Worm (Caenorhabditis elegans) whole organism, L2 larva: ENCODE measurements around the gene irg-8.

Experiments
- C34F6.9 ChIP-seq: fragments of 150-350 bp; optimal IDR thresholded peaks from 2 replicates; lab custom pipeline; 2014; ENCODE audit warnings: missing biosample characterization, missing genetic modification characterization
- F13H6.1 ChIP-seq: sonication (generic microtip); optimal IDR thresholded peaks from 2 replicates; lab custom pipeline; 2016; ENCODE audit warnings: missing genetic modification characterization, missing compliant biosample characterization
- R02D3.7 ChIP-seq: fragments of 150-350 bp; optimal IDR thresholded peaks from 2 replicates; lab custom pipeline; 2014; ENCODE audit warnings: missing biosample characterization, missing genetic modification characterization
- Y55F3AM.14 ChIP-seq: fragments of 200-800 bp; sonication (Bioruptor generic); optimal IDR thresholded peaks from 2 replicates; lab custom pipeline; 2018; ENCODE audit warnings: mild to moderate bottlenecking, missing genetic modification characterization, missing compliant biosample characterization
- ZK546.5 ChIP-seq: sonication (generic microtip); optimal IDR thresholded peaks from 2 replicates; lab custom pipeline; 2017; ENCODE audit warnings: missing biosample characterization, missing genetic modification characterization
- alr-1 ChIP-seq: fragments of 150-350 bp; optimal IDR thresholded peaks from 2 replicates; lab custom pipeline; 2014; ENCODE audit warnings: missing biosample characterization, missing genetic modification characterization
- ama-1 ChIP-seq: fragments of 150-350 bp; optimal IDR thresholded peaks from 2 replicates; lab custom pipeline; 2018; ENCODE audit warnings: inconsistent platforms
- crh-2 ChIP-seq: sonication (generic microtip); optimal IDR thresholded peaks from 2 replicates; lab custom pipeline; 2017; ENCODE audit warnings: missing biosample characterization, missing genetic modification characterization
- dmd-4 ChIP-seq: sonication (generic microtip); optimal IDR thresholded peaks from 2 replicates; lab custom pipeline; 2017; ENCODE audit warnings: missing biosample characterization, missing genetic modification characterization
- egl-27 ChIP-seq: sonication (generic microtip); optimal IDR thresholded peaks from 3 replicates; lab custom pipeline; 2017; ENCODE audit warnings: missing biosample characterization, missing genetic modification reagents, missing genetic modification characterization
- elt-1 ChIP-seq: fragments of 150-350 bp; optimal IDR thresholded peaks from 2 replicates; lab custom pipeline; 2014; ENCODE audit warnings: missing biosample characterization, missing genetic modification characterization
- elt-3 ChIP-seq: sonication (generic microtip); optimal IDR thresholded peaks from 2 replicates; lab custom pipeline; 2017; ENCODE audit warnings: missing biosample characterization, missing genetic modification characterization
- fos-1 ChIP-seq: fragments of 150-350 bp; optimal IDR thresholded peaks from 2 replicates; lab custom pipeline; 2014; ENCODE audit warnings: missing biosample characterization, missing genetic modification characterization
- gmeb-1 ChIP-seq: fragments of 150-350 bp; optimal IDR thresholded peaks from 2 replicates; lab custom pipeline; 2014; ENCODE audit warnings: missing biosample characterization, missing genetic modification characterization
- lin-11 ChIP-seq: fragments of 150-350 bp; sonication (generic microtip); optimal IDR thresholded peaks from 2 replicates; lab custom pipeline; 2014; ENCODE audit warnings: missing biosample characterization, missing genetic modification characterization, inconsistent platforms, mixed read lengths
- lin-13 ChIP-seq: fragments of 150-350 bp; optimal IDR thresholded peaks from 2 replicates; lab custom pipeline; 2014; ENCODE audit warnings: missing biosample characterization, missing genetic modification reagents, missing genetic modification characterization
- lin-39 ChIP-seq: fragments of 150-350 bp; optimal IDR thresholded peaks from 2 replicates; lab custom pipeline; 2014; ENCODE audit warnings: missing biosample characterization, missing genetic modification reagents, missing genetic modification characterization
- lsy-2 ChIP-seq, 2 experiments: fragments of 150-350 bp in 1 of 2; sonication (generic microtip) in 1 of 2; optimal IDR thresholded peaks; 2 replicates each; lab custom pipeline; 2014 to 2017; ENCODE audit warnings: missing biosample characterization in 2 of 2, missing genetic modification characterization in 2 of 2
- mab-5 ChIP-seq: fragments of 150-350 bp; optimal IDR thresholded peaks from 2 replicates; lab custom pipeline; 2014; ENCODE audit warnings: missing biosample characterization, missing genetic modification characterization
- mdl-1 ChIP-seq, 2 experiments: fragments of 150-350 bp in 1 of 2; sonication (generic microtip) in 1 of 2; optimal IDR thresholded peaks; 2 replicates each; lab custom pipeline; 2017; ENCODE audit warnings: missing biosample characterization in 2 of 2, missing genetic modification characterization in 2 of 2
- nhr-10 ChIP-seq: sonication (generic microtip); optimal IDR thresholded peaks from 2 replicates; lab custom pipeline; 2017; ENCODE audit warnings: missing biosample characterization, missing genetic modification characterization
- nhr-129 ChIP-seq: fragments of 150-350 bp; optimal IDR thresholded peaks from 2 replicates; lab custom pipeline; 2014; ENCODE audit warnings: missing biosample characterization, missing genetic modification characterization
- nhr-23 ChIP-seq: fragments of 150-350 bp; optimal IDR thresholded peaks from 2 replicates; lab custom pipeline; 2014; ENCODE audit warnings: missing biosample characterization, missing genetic modification reagents, missing genetic modification characterization
- nhr-237 ChIP-seq: fragments of 150-350 bp; optimal IDR thresholded peaks from 2 replicates; lab custom pipeline; 2014; ENCODE audit warnings: missing biosample characterization, missing genetic modification characterization
- nhr-25 ChIP-seq: fragments of 150-350 bp; sonication (generic microtip); optimal IDR thresholded peaks from 3 replicates; lab custom pipeline; 2014; ENCODE audit warnings: missing biosample characterization, missing genetic modification characterization
- nhr-6 ChIP-seq: fragments of 150-350 bp; optimal IDR thresholded peaks from 2 replicates; lab custom pipeline; 2014; ENCODE audit warnings: missing biosample characterization, missing genetic modification characterization
- peb-1 ChIP-seq: fragments of 150-350 bp; optimal IDR thresholded peaks from 2 replicates; lab custom pipeline; 2014; ENCODE audit warnings: missing biosample characterization, missing genetic modification characterization
- skn-1 ChIP-seq: sonication (generic microtip); optimal IDR thresholded peaks from 2 replicates; lab custom pipeline; 2017; ENCODE audit warnings: missing biosample characterization, missing genetic modification characterization
- sma-9 ChIP-seq, 2 experiments: fragments of 150-350 bp in 1 of 2; sonication (generic microtip) in 1 of 2; optimal IDR thresholded peaks; 2 replicates each; lab custom pipeline; 2014 to 2016; ENCODE audit warnings: missing genetic modification characterization in 2 of 2, mild to moderate bottlenecking in 1 of 2, missing biosample characterization in 1 of 2, missing compliant biosample characterization in 1 of 2, missing genetic modification reagents in 1 of 2, moderate library complexity in 1 of 2
- snpc-4 ChIP-seq: fragments of 150-350 bp; optimal IDR thresholded peaks from 2 replicates; lab custom pipeline; 2014; ENCODE audit warnings: missing biosample characterization, missing genetic modification characterization
- unc-39 ChIP-seq: fragments of 150-350 bp; optimal IDR thresholded peaks from 2 replicates; lab custom pipeline; 2014; ENCODE audit warnings: missing biosample characterization, missing genetic modification characterization
- unc-55 ChIP-seq: fragments of 150-350 bp; sonication (generic microtip); optimal IDR thresholded peaks from 3 replicates; lab custom pipeline; 2014; ENCODE audit warnings: missing biosample characterization, missing genetic modification reagents, missing genetic modification characterization
- unc-62 ChIP-seq: fragments of 150-350 bp; optimal IDR thresholded peaks from 2 replicates; lab custom pipeline; 2014; ENCODE audit warnings: missing biosample characterization, missing genetic modification reagents, missing genetic modification characterization
- zag-1 ChIP-seq: fragments of 150-350 bp; optimal IDR thresholded peaks from 2 replicates; lab custom pipeline; 2014; ENCODE audit warnings: missing biosample characterization, missing genetic modification characterization
- ztf-1 ChIP-seq: fragments of 200-800 bp; sonication (Bioruptor generic); conservative IDR thresholded peaks from 2 replicates; pipeline ENCODE4 v1.3.6; 2022; ENCODE audit warnings: missing genetic modification characterization, missing compliant biosample characterization
- ztf-4 ChIP-seq: fragments of 150-350 bp; optimal IDR thresholded peaks from 2 replicates; lab custom pipeline; 2014; ENCODE audit warnings: missing biosample characterization, missing genetic modification characterization

irg-8 gene

DNA sequence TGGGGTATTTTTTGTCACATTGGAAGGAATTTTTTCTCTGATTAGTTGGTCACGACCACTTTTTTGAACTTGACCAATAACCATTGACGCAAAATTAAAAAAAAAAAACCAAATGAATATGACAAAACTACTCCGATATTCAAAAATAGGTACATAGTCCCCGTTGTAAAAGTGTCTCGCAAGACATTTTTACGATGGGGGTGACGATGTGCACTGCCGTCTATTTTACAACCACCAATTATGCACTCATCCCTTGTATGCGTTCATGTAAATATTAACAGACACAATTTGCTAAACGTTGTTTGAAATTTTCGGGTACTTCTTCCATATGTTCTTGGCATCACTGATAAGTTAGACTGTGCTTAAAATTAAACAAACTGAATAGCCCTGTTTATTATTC, 17.8 kb downstream of the irg-8 start, which contains the start of gene scl-27:
Gene scl-27, plus strand, starts transcription at position 301 of the 400 bp plus-strand sequence.
- no peak for TF ChIP-seq nhr-23 (tag; lab: Kevin White, UChicago)
- no peak for TF ChIP-seq elt-1 (tag; lab: Kevin White, UChicago)
- no peak for TF ChIP-seq gmeb-1 (tag; lab: Kevin White, UChicago)
- no peak for TF ChIP-seq nhr-6 (tag; lab: Kevin White, UChicago)
- TF ChIP-seq sma-9 (GFP tag; optimal IDR thresholded peaks at IDR 0.05; lab: Kevin White, UChicago): no peak
- no peak for TF ChIP-seq sma-9 (tag; optimal IDR thresholded peaks at IDR 0.05; lab: Kevin White, UChicago)
- TF ChIP-seq dmd-4 (tag; lab: Kevin White, UChicago): no peak
- TF ChIP-seq lin-39 (tag; lab: Kevin White, UChicago): no peak
- no peak for TF ChIP-seq mab-5
- no peak for TF ChIP-seq elt-3 (tag; lab: Kevin White, UChicago)
- TF ChIP-seq ztf-4 (tag; lab: Kevin White, UChicago): no peak
- no peak for TF ChIP-seq fos-1 (tag; lab: Kevin White, UChicago)
- no peak for TF ChIP-seq mdl-1 (tag; optimal IDR thresholded peaks at IDR 0.05; lab: Kevin White, UChicago)
- no peak for TF ChIP-seq crh-2 (tag; lab: Kevin White, UChicago)
- TF ChIP-seq zag-1 (tag; lab: Kevin White, UChicago): no peak
- TF ChIP-seq nhr-237 (tag; lab: Kevin White, UChicago): no peak
- TF ChIP-seq peb-1 (tag; lab: Kevin White, UChicago): no peak
- TF ChIP-seq lin-13 (GFP tag; lab: Kevin White, UChicago): no peak

DNA sequence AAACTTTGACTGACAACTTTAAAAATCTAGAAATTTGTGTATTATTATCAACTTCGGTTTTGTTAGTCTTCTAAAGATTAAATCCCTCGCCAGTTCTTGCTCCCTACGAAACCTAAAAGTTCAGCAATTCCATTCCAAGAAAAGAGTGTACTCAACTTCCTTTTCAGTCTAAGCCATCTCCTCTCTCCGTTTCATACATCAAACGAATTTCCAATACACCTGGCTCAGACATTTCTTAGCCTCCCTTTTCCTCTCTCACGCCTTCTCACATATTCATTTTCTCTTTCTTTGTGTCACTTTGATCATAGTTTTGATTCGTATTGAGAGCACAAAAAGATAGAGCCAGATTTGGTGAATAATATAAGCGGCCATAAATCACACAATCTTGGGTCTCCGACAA, 21.2 kb downstream of the irg-8 start, which contains the start of gene nhr-253:
Gene nhr-253, plus strand, starts transcription at position 285 of the 400 bp plus-strand sequence.
- TF ChIP-seq nhr-10 (tag; lab: Kevin White, UChicago): no peak
- no peak for TF ChIP-seq ZK546.5
- no peak for TF ChIP-seq lsy-2 (tag; optimal IDR thresholded peaks at IDR 0.05; lab: Kevin White, UChicago)
- TF ChIP-seq nhr-25 (tag; lab: Kevin White, UChicago): no peak
- no peak for TF ChIP-seq nhr-129
- no peak for TF ChIP-seq C34F6.9 (tag; lab: Kevin White, UChicago)
- TF ChIP-seq lin-13 (GFP tag; lab: Kevin White, UChicago): no peak
- no peak for TF ChIP-seq fos-1 (tag; lab: Kevin White, UChicago)
- no peak for TF ChIP-seq dmd-4 (tag; lab: Kevin White, UChicago)
- no peak for TF ChIP-seq elt-1 (tag; lab: Kevin White, UChicago)

DNA sequence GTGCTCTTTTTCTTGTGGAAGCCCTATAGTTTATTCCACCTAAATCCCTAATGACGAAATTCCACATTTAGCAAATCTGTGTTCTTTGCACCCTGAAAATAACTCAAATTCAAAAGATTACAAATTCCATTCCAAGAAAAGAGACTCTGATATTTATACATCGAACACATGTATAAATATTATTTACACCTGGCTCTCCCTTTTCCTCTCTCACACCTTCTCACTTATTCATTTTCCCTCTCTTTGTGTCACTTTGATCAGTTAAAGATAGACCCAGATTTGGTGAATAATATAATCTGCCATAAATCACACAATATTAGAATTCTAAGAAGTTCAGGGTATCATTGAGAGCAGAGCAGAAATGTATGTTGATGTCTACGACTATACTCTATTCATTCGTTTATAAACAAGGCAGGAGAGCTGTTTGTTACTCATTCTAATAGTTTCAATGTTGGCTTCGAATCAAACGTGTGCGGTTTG, 25.3 kb downstream of the irg-8 start, which contains the start of gene nhr-254:
Gene nhr-254, plus strand, starts transcription at position 430 of the 480 bp plus-strand sequence.
- TF ChIP-seq crh-2 (tag; lab: Kevin White, UChicago) (no peak), unc-39 (no peak), F13H6.1 (tag; lab: Kevin White, UChicago) (no peak), fos-1 (tag; lab: Kevin White, UChicago) (no peak), elt-1 (tag; lab: Kevin White, UChicago) (no peak), alr-1 (no peak), R02D3.7 (tag; lab: Kevin White, UChicago) (no peak), nhr-237 (tag; lab: Kevin White, UChicago) (no peak), mdl-1 (tag; optimal IDR thresholded peaks at IDR 0.05; lab: Kevin White, UChicago) (no peak), peb-1 (tag; lab: Kevin White, UChicago) (no peak), ama-1 (lab: Kevin White, UChicago) (no peak), unc-62 (GFP tag; lab: Kevin White, UChicago) (no peak), lin-11 (tag; lab: Kevin White, UChicago) (no peak), snpc-4 (tag; lab: Kevin White, UChicago) (no peak), egl-27 (no peak)

DNA sequence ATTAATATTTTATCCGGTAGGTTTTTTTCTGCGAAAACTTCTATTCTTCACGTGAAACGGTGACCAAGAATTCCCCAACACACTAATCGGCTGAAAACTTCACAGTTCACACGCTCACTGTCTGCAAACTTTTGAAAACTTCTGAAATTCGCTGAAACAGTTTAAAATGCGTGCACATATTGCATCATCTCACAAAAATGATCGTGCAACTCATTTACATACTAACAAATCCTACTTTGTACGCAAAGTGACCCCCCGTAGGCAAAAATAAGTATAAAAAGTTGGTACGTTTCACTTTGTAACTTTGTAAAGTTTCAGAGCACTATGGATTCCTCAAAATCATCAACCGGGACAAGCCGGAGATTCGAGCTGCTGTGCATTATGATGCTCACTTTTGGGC, 29.1 kb downstream of the irg-8 start, which contains the start of gene ZK6.6:
Gene ZK6.6, plus strand, starts transcription at position 301 of the 400 bp plus-strand sequence.
- TF ChIP-seq gmeb-1 (tag; lab: Kevin White, UChicago) (no peak), unc-39 (no peak), lin-11 (tag; lab: Kevin White, UChicago) (no peak), Y55F3AM.14 (GFP tag; lab: Kevin White, UChicago) (no peak), unc-55 (GFP tag; lab: Kevin White, UChicago) (no peak), nhr-129 (no peak), nhr-10 (tag; lab: Kevin White, UChicago) (no peak), skn-1 (tag; lab: Kevin White, UChicago) (no peak), nhr-25 (tag; lab: Kevin White, UChicago) (no peak), ztf-1 (GFP tag; lab: Robert Waterston, UW) (no peak), unc-62 (GFP tag; lab: Kevin White, UChicago) (no peak), ztf-4 (tag; lab: Kevin White, UChicago) (no peak), elt-3 (tag; lab: Kevin White, UChicago) (no peak), lin-13 (GFP tag; lab: Kevin White, UChicago) (no peak)
